Worm (Caenorhabditis elegans) whole organism, midembryonic: ENCODE measurements around the gene tatn-1.

Experiments
- T22C8.4 ChIP-seq: fragments of 200-800 bp; sonication (Bioruptor generic); IDR thresholded peaks from 2 replicates; pipeline ENCODE4 v1.3.6; 2022; ENCODE audit warnings: missing genetic modification characterization, missing compliant biosample characterization
- cog-1 ChIP-seq: sonication (generic microtip); optimal IDR thresholded peaks from 2 replicates; lab custom pipeline; 2016; ENCODE audit warnings: missing genetic modification characterization, missing compliant biosample characterization
- flt-1 ChIP-seq: fragments of 200-800 bp; sonication (Bioruptor generic); IDR thresholded peaks from 2 replicates; pipeline ENCODE4 v1.3.6; 2022; ENCODE audit warnings: missing genetic modification characterization, missing compliant biosample characterization
- klf-2 ChIP-seq: fragments of 200-800 bp; sonication (Bioruptor generic); conservative IDR thresholded peaks from 2 replicates; pipeline ENCODE4 v1.3.6; 2022; ENCODE audit warnings: missing genetic modification reagents, missing genetic modification characterization, missing compliant biosample characterization
- med-1 ChIP-seq: sonication (generic microtip); optimal IDR thresholded peaks from 2 replicates; lab custom pipeline; 2017; ENCODE audit warnings: missing genetic modification characterization, mild to moderate bottlenecking, missing compliant biosample characterization, antibody characterized with exemption, missing genetic modification reagents; ENCODE audit not compliant: insufficient read depth
- ref-1 ChIP-seq: fragments of 200-800 bp; sonication (Bioruptor generic); conservative IDR thresholded peaks from 2 replicates; pipeline ENCODE4 v1.3.6; 2022; ENCODE audit warnings: missing genetic modification reagents, missing genetic modification characterization, missing compliant biosample characterization
- ztf-23 ChIP-seq: fragments of 200-800 bp; sonication (Bioruptor generic); IDR thresholded peaks from 2 replicates; pipeline ENCODE4 v1.3.6; 2022; ENCODE audit warnings: missing genetic modification reagents, missing genetic modification characterization, missing compliant biosample characterization
- ztf-29 ChIP-seq: fragments of 200-800 bp; sonication (Bioruptor generic); IDR thresholded peaks from 2 replicates; pipeline ENCODE4 v1.3.6; 2022; ENCODE audit warnings: missing genetic modification reagents, missing genetic modification characterization, missing compliant biosample characterization

DNA sequence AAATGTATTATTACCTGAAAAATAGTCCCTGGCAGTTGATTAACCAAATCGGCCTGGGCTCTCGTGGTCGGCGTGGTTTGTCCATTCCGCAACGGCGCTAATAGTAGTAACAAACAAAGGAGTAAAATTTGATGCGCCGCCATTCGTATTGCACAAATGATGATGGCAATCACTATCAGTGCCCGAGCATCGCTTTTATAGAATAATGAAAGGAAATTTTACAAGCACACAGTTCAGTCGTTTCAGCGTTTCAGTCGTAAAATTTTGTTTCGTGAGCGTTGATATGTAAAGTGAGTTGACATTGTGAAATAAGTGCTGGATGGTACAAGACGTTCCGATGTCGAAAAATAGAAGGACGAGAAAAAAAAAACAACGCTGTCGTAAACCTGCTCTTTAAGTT is 19.1 kb upstream of the tatn-1 start, which contains the start of gene Y16B4A.2:
- TF ChIP-seq med-1 (GFP tag; lab: Kevin White, UChicago) = no peak
- no peak for TF ChIP-seq T22C8.4 (GFP tag; lab: Robert Waterston, UW)
- TF ChIP-seq flt-1 (GFP tag; lab: Robert Waterston, UW) = no peak
- TF ChIP-seq klf-2 = no peak
- no peak for TF ChIP-seq ztf-23
- TF ChIP-seq ref-1 (GFP tag; lab: Robert Waterston, UW) = no peak
- TF ChIP-seq ztf-29 (GFP tag; lab: Robert Waterston, UW) = no peak
- no peak for TF ChIP-seq cog-1 (tag; lab: Kevin White, UChicago)
